Worm (Caenorhabditis elegans): ENCODE results near the gene dnc-3.

DNA sequence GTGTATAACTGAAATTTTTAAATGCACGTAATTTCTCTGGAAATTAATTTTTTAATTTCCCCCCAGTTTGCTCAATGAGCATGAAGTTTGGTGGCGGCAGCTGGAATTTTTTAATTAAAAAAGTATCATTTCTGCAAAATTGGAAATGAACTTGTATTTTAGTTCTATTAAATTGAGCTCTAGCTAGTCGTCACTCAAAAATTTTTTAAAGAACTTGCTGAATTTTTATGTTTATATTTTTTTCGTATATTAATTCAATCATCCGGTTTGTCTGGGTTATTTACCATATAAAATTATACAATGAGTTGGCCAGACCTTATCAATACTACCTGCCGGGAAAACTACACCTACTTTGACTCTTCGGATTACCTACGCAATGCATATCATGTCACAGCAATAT lies 28.2 kb downstream of the dnc-3 start, which contains the start of gene srh-59:
- TF ChIP-seq him-1 (tag; optimal IDR thresholded peaks at IDR 0.05) (no peak), dao-5 (tag; optimal IDR thresholded peaks at IDR 0.05) (no peak), W03F9.2 (tag; optimal IDR thresholded peaks at IDR 0.05) (no peak)

Data from whole organism, L4/young adult.